Fruit fly (Drosophila melanogaster): ENCODE results near the gene noc.

noc gene

DNA sequence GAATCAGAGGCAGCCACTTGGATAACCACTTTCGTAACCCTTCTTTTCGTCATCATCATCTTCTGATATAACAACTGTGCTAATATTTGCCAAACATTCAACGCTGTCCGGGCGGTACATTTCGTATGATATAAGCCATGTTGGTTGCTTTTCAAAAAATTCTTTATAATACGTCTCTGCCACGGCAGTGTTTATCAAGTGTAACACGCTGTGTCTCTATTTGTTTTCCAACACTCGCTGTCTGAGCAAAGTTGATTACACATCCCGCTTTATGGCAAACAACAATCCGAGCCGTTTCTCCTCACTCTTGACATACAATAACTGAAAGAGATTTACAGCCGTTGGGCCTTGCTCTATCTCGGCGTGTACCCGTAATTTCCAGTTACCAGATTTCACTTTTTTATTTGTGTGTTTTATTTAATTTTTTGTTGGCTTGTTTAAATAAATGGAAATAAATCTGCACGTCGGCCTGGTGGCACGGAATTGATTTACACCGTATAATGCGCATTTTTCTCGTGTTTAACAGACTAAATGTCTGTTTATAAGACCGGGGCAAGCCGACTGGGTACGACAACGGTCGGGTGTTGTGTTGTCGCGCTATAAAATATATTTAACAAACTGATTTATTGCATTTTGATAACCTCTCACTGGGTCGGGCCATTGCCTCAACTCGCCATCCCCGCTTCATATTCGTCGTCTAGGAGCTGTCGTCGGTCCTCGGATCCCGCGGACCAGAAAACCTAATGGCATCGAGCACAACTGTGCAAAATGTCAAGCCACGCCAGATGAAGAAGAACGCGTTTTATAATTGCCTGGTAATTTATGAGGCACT is 14.6 kb downstream of the noc start (continued):
- TF ChIP-seq CG12236 (GFP tag; optimal IDR thresholded peaks at IDR 0.05) (peak; percentile 97), vnd (GFP tag; IDR thresholded peaks at IDR 0.05; ENCODE audit: partially characterized antibody) (no peak), ATbp (GFP tag; optimal IDR thresholded peaks at IDR 0.05) (peak; percentile 97), CG31441 (GFP tag; IDR thresholded peaks at IDR 0.05) (peak; percentile 78), pita (GFP tag; optimal IDR thresholded peaks at IDR 0.05) (no peak), CG11723 (GFP tag; optimal IDR thresholded peaks at IDR 0.05) (peak; percentile 88), Elba2 (GFP tag; optimal IDR thresholded peaks at IDR 0.05) (peak; percentile 29), yki (optimal IDR thresholded peaks at IDR 0.05) (no peak), CG7987 (GFP tag; optimal IDR thresholded peaks at IDR 0.05) (peak; percentile 92), CG6813 (GFP tag; optimal IDR thresholded peaks at IDR 0.05) (peak; percentile 96), ase (GFP tag; IDR thresholded peaks at IDR 0.05) (peak; percentile 45; the same call in 2 of the 3 replicates), chn (GFP tag; optimal IDR thresholded peaks at IDR 0.05) (peak; percentile 67), HLH54F (GFP tag; optimal IDR thresholded peaks at IDR 0.05) (peak; percentile 58), Bdp1 (GFP tag; optimal IDR thresholded peaks at IDR 0.05) (peak; percentile 89), Nf-YA (GFP tag; IDR thresholded peaks at IDR 0.05) (peak; percentile 88), CG3995 (GFP tag; optimal IDR thresholded peaks at IDR 0.05) (peak; percentile 1), CrebB (tag; optimal IDR thresholded peaks at IDR 0.05) (peak; percentile 90), cas (GFP tag; IDR thresholded peaks at IDR 0.05) (peak; percentile 41; the same call in 1 of the 2 replicates), gce (GFP tag; IDR thresholded peaks at IDR 0.05) (peak; percentile 90), gem (tag; optimal IDR thresholded peaks at IDR 0.05) (peak; percentile 89), Meics (GFP tag; optimal IDR thresholded peaks at IDR 0.05) (peak; percentile 90), inv (GFP tag; IDR thresholded peaks at IDR 0.05; ENCODE audit: partially characterized antibody) (no peak), CG1647 (GFP tag; optimal IDR thresholded peaks at IDR 0.05) (peak; percentile 76), CG9727 (GFP tag; optimal IDR thresholded peaks at IDR 0.05) (peak; percentile 89), CG12071 (GFP tag; optimal IDR thresholded peaks at IDR 0.05) (peak; percentile 92), CG8290 (GFP tag; optimal IDR thresholded peaks at IDR 0.05) (peak; percentile 85), CG8290 (tag; optimal IDR thresholded peaks at IDR 0.05) (peak; percentile 91 to 96), CG7928 (GFP tag; optimal IDR thresholded peaks at IDR 0.05) (peak; percentile 71), ci (GFP tag; IDR thresholded peaks at IDR 0.05) (peak; percentile 96), CG2678 (tag; optimal IDR thresholded peaks at IDR 0.05) (peak; percentile 90), klu (GFP tag; IDR thresholded peaks at IDR 0.05) (no peak), CG3838 (GFP tag; optimal IDR thresholded peaks at IDR 0.05) (peak; percentile 86), Hmx (GFP tag; optimal IDR thresholded peaks at IDR 0.05) (no peak), pum (GFP tag; optimal IDR thresholded peaks at IDR 0.05) (peak; percentile 75), prd (optimal IDR thresholded peaks at IDR 0.05) (no peak), prd (GFP tag; IDR thresholded peaks at IDR 0.05) (peak; percentile 66; the same call in 2 of the 3 replicates), luna (GFP tag; optimal IDR thresholded peaks at IDR 0.05) (peak; percentile 74), onecut (GFP tag; IDR thresholded peaks at IDR 0.05) (peak; percentile 80), Dad (GFP tag; optimal IDR thresholded peaks at IDR 0.05) (peak; percentile 78), Deaf1 (tag; optimal IDR thresholded peaks at IDR 0.05) (no peak), CG13123 (GFP tag; optimal IDR thresholded peaks at IDR 0.05) (peak; percentile 90), Usf (GFP tag; optimal IDR thresholded peaks at IDR 0.05) (peak; percentile 49), her (GFP tag; optimal IDR thresholded peaks at IDR 0.05) (peak; percentile 92), Myb (GFP tag; optimal IDR thresholded peaks at IDR 0.05) (peak; percentile 40), CG11398 (GFP tag; optimal IDR thresholded peaks at IDR 0.05) (peak; percentile 93), CG6254 (GFP tag; optimal IDR thresholded peaks at IDR 0.05) (peak; percentile 76), Vsx1 (GFP tag; optimal IDR thresholded peaks at IDR 0.05) (peak; percentile 94), run (tag; optimal IDR thresholded peaks at IDR 0.05) (peak; percentile 60), Ets65A (GFP tag) (no peak), Bteb2 (GFP tag; optimal IDR thresholded peaks at IDR 0.05) (peak; percentile 92), Gug (GFP tag; IDR thresholded peaks at IDR 0.05) (no peak)

Data from whole organism, embryonic.